Fruit fly (Drosophila melanogaster) whole organism, embryonic: ENCODE results near the gene Ask1.

Experiments
- BtbVII ChIP-seq: fragments of 200-800 bp; sonication (Bioruptor generic); optimal IDR thresholded peaks from 3 replicates; lab custom pipeline; 2017; ENCODE audit warnings: missing biosample characterization, mild to moderate bottlenecking, missing genetic modification characterization
- C15 ChIP-seq: fragments of 200-800 bp; sonication (Bioruptor generic); IDR thresholded peaks from 3 replicates; pipeline ENCODE4 v1.3.6; 2022; ENCODE audit warnings: missing biosample characterization, missing genetic modification characterization
- CG10543 ChIP-seq: fragments of 200-800 bp; sonication (Bioruptor generic); optimal IDR thresholded peaks from 3 replicates; lab custom pipeline; 2017; ENCODE audit warnings: missing biosample characterization, mild to moderate bottlenecking, missing genetic modification characterization, moderate library complexity
- CG14014 ChIP-seq: fragments of 200-800 bp; sonication (Bioruptor generic); IDR thresholded peaks from 2 replicates; pipeline ENCODE4 v1.3.6; 2022; ENCODE audit warnings: missing biosample characterization, missing genetic modification characterization
- CG14050 ChIP-seq: fragments of 200-800 bp; sonication (Bioruptor generic); IDR thresholded peaks from 3 replicates; pipeline ENCODE4 v1.3.6; 2022; ENCODE audit warnings: missing biosample characterization, missing genetic modification characterization
- CG15269 ChIP-seq: fragments of 200-800 bp; sonication (Bioruptor generic); optimal IDR thresholded peaks from 2 replicates; lab custom pipeline; 2018; ENCODE audit warnings: missing biosample characterization, mild to moderate bottlenecking, missing genetic modification characterization, moderate library complexity
- CG17829 ChIP-seq: fragments of 200-800 bp; optimal IDR thresholded peaks from 2 replicates; lab custom pipeline; 2019; ENCODE audit warnings: missing biosample characterization, mild to moderate bottlenecking, missing genetic modification characterization, moderate library complexity
- CG2202 ChIP-seq: fragments of 200-800 bp; sonication (Bioruptor generic); optimal IDR thresholded peaks from 2 replicates; lab custom pipeline; 2018; ENCODE audit warnings: missing biosample characterization, mild to moderate bottlenecking, missing genetic modification characterization
- CG31441 ChIP-seq: fragments of 200-800 bp; sonication (Bioruptor generic); IDR thresholded peaks from 2 replicates; pipeline ENCODE4 v1.3.6; 2022; ENCODE audit warnings: missing biosample characterization, missing genetic modification characterization
- CG32532 ChIP-seq: fragments of 200-800 bp; sonication (Bioruptor generic); IDR thresholded peaks from 2 replicates; pipeline ENCODE4 v1.3.6; 2022; ENCODE audit warnings: missing biosample characterization, missing genetic modification characterization
- CG33557 ChIP-seq: fragments of 200-800 bp; sonication (Bioruptor generic); optimal IDR thresholded peaks from 2 replicates; lab custom pipeline; 2019; ENCODE audit warnings: missing biosample characterization, mild to moderate bottlenecking, missing genetic modification characterization, moderate library complexity
- CG4328 ChIP-seq: fragments of 200-800 bp; sonication (Bioruptor generic); optimal IDR thresholded peaks from 3 replicates; lab custom pipeline; 2017; ENCODE audit warnings: missing biosample characterization, missing genetic modification reagents, missing genetic modification characterization
- CG4854 ChIP-seq: fragments of 200-800 bp; sonication (Bioruptor generic); optimal IDR thresholded peaks from 2 replicates; lab custom pipeline; 2016; ENCODE audit warnings: missing biosample characterization, missing genetic modification characterization, inconsistent platforms
- CG6254 ChIP-seq: fragments of 200-800 bp; sonication (Bioruptor generic); optimal IDR thresholded peaks from 3 replicates; lab custom pipeline; 2017; ENCODE audit warnings: mild to moderate bottlenecking, missing biosample characterization, missing genetic modification reagents, missing genetic modification characterization
- CG8388 ChIP-seq: fragments of 200-800 bp; sonication (Bioruptor generic); optimal IDR thresholded peaks from 2 replicates; lab custom pipeline; 2019; ENCODE audit warnings: missing biosample characterization, mild to moderate bottlenecking, missing genetic modification characterization, moderate library complexity
- CG8924 ChIP-seq: fragments of 200-800 bp; optimal IDR thresholded peaks from 3 replicates; lab custom pipeline; 2019; ENCODE audit warnings: missing biosample characterization, mild to moderate bottlenecking, missing genetic modification characterization, moderate library complexity
- CG9727 ChIP-seq: fragments of 200-800 bp; sonication (Bioruptor generic); optimal IDR thresholded peaks from 3 replicates; lab custom pipeline; 2017; ENCODE audit warnings: missing biosample characterization, mild to moderate bottlenecking, missing genetic modification characterization
- CTCF ChIP-seq: fragments of 200-800 bp; sonication (Bioruptor generic); optimal IDR thresholded peaks from 2 replicates; lab custom pipeline; 2017; ENCODE audit warnings: missing biosample characterization, mild to moderate bottlenecking, missing genetic modification characterization, moderate library complexity
- CkIIα-i1 ChIP-seq: fragments of 200-800 bp; sonication (Bioruptor generic); IDR thresholded peaks from 2 replicates; pipeline ENCODE4 v1.3.6; 2022; ENCODE audit warnings: missing biosample characterization, missing genetic modification characterization
- CoRest ChIP-seq: fragments of 200-800 bp; sonication (Bioruptor generic); optimal IDR thresholded peaks from 3 replicates; lab custom pipeline; 2018; ENCODE audit warnings: missing biosample characterization, mild to moderate bottlenecking, missing genetic modification characterization, moderate library complexity
- Dbx ChIP-seq: fragments of 200-800 bp; sonication (Bioruptor generic); IDR thresholded peaks from 3 replicates; pipeline ENCODE4 v1.3.6; 2022; ENCODE audit warnings: missing biosample characterization, missing genetic modification characterization
- Dp ChIP-seq: fragments of 200-800 bp; sonication (Bioruptor generic); optimal IDR thresholded peaks from 2 replicates; lab custom pipeline; 2018; ENCODE audit warnings: missing biosample characterization, mild to moderate bottlenecking, missing genetic modification characterization, moderate library complexity
- Elba2 ChIP-seq: fragments of 200-800 bp; sonication (Bioruptor generic); optimal IDR thresholded peaks from 3 replicates; lab custom pipeline; 2016; ENCODE audit warnings: missing biosample characterization, missing genetic modification characterization
- H15 ChIP-seq: fragments of 200-800 bp; sonication (Bioruptor generic); IDR thresholded peaks from 3 replicates; pipeline ENCODE4 v1.3.6; 2022; ENCODE audit warnings: missing biosample characterization, missing genetic modification characterization
- HHEX ChIP-seq: fragments of 200-800 bp; sonication (Bioruptor generic); optimal IDR thresholded peaks from 3 replicates; lab custom pipeline; 2017; ENCODE audit warnings: missing biosample characterization, mild to moderate bottlenecking, missing genetic modification characterization, missing genetic modification reagents
- Hmr ChIP-seq: fragments of 200-800 bp; sonication (Bioruptor generic); optimal IDR thresholded peaks from 3 replicates; lab custom pipeline; 2017; ENCODE audit warnings: mild to moderate bottlenecking, missing biosample characterization, missing genetic modification reagents, missing genetic modification characterization
- Hmx ChIP-seq: fragments of 200-800 bp; sonication (Bioruptor generic); optimal IDR thresholded peaks from 2 replicates; lab custom pipeline; 2016; ENCODE audit warnings: missing biosample characterization, missing genetic modification characterization
- Myb ChIP-seq: fragments of 200-800 bp; sonication (Bioruptor generic); optimal IDR thresholded peaks from 2 replicates; lab custom pipeline; 2016; ENCODE audit warnings: missing biosample characterization, missing genetic modification characterization
- NC2α ChIP-seq: fragments of 200-800 bp; sonication (Bioruptor generic); optimal IDR thresholded peaks from 2 replicates; lab custom pipeline; 2016; ENCODE audit warnings: missing biosample characterization, missing genetic modification characterization
- Ravus ChIP-seq: fragments of 200-800 bp; sonication (Bioruptor generic); IDR thresholded peaks from 2 replicates; pipeline ENCODE4 v1.3.6; 2022; ENCODE audit warnings: missing biosample characterization, missing genetic modification characterization
- Sin3A ChIP-seq: fragments of >200 bp; optimal IDR thresholded peaks from 2 replicates; lab custom pipeline; 2018
- Stat92E ChIP-seq, 3 experiments: fragments of >200 bp in 2 of 3; fragments of 200-800 bp in 1 of 3; sonication (Bioruptor generic) in 1 of 3; optimal IDR thresholded peaks; 2 replicates each; lab custom pipeline; 2017 to 2019; ENCODE audit warnings: missing biosample characterization in 3 of 3, missing genetic modification characterization in 3 of 3, mild to moderate bottlenecking in 1 of 3, moderate library complexity in 1 of 3
- TFAM ChIP-seq: fragments of 200-800 bp; sonication (Bioruptor generic); optimal IDR thresholded peaks from 2 replicates; lab custom pipeline; 2017; ENCODE audit warnings: missing biosample characterization, missing genetic modification characterization, inconsistent platforms
- cas ChIP-seq: fragments of 200-800 bp; sonication (Bioruptor generic); IDR thresholded peaks from 2 replicates; pipeline ENCODE4 v1.3.6; 2022; ENCODE audit warnings: missing biosample characterization, missing genetic modification characterization
- dan ChIP-seq: fragments of 200-800 bp; sonication (Bioruptor generic); IDR thresholded peaks from 2 replicates; pipeline ENCODE4 v1.3.6; 2022; ENCODE audit warnings: missing biosample characterization, missing genetic modification characterization
- en ChIP-seq: fragments of 200-800 bp; sonication (Bioruptor generic); optimal IDR thresholded peaks from 2 replicates; lab custom pipeline; 2016; ENCODE audit warnings: missing biosample characterization, missing genetic modification characterization
- esg ChIP-seq: fragments of 200-800 bp; sonication (Bioruptor generic); conservative IDR thresholded peaks from 2 replicates; pipeline ENCODE4 v1.3.6; 2022; ENCODE audit warnings: missing biosample characterization, missing genetic modification characterization
- her ChIP-seq: fragments of 200-800 bp; sonication (Bioruptor generic); optimal IDR thresholded peaks from 2 replicates; lab custom pipeline; 2016; ENCODE audit warnings: missing biosample characterization, missing genetic modification characterization
- kni ChIP-seq: fragments of 200-800 bp; sonication (Bioruptor generic); optimal IDR thresholded peaks from 3 replicates; lab custom pipeline; 2017; ENCODE audit warnings: mild to moderate bottlenecking, missing biosample characterization, missing genetic modification reagents, missing genetic modification characterization
- knrl ChIP-seq: fragments of 200-800 bp; sonication (Bioruptor generic); IDR thresholded peaks from 3 replicates; pipeline ENCODE4 v1.3.6; 2022; ENCODE audit warnings: missing biosample characterization, missing genetic modification characterization; ENCODE audit not compliant: partially characterized antibody
- pnt ChIP-seq: fragments of 200-800 bp; sonication (Bioruptor generic); optimal IDR thresholded peaks from 3 replicates; lab custom pipeline; 2016; ENCODE audit warnings: missing biosample characterization, missing genetic modification characterization
- prd ChIP-seq, 3 experiments: fragments of >200 bp in 2 of 3; fragments of 200-800 bp in 1 of 3; sonication (Bioruptor generic) in 1 of 3; optimal IDR thresholded peaks in 2 of 3; IDR thresholded peaks in 1 of 3; 2 replicates in 2 of 3; 3 replicates in 1 of 3; pipeline versions ENCODE4 v1.3.6 to Lab custom; 2017 to 2022; ENCODE audit warnings: missing biosample characterization in 1 of 3, missing genetic modification characterization in 1 of 3
- sr ChIP-seq: fragments of 200-800 bp; sonication (Bioruptor generic); IDR thresholded peaks from 3 replicates; pipeline ENCODE4 v1.3.6; 2022; ENCODE audit warnings: missing biosample characterization, missing genetic modification characterization
- stc ChIP-seq: fragments of 200-800 bp; sonication (Bioruptor generic); IDR thresholded peaks from 2 replicates; pipeline ENCODE4 v1.3.6; 2022; ENCODE audit warnings: missing biosample characterization, missing genetic modification characterization
- toy ChIP-seq: fragments of 200-800 bp; sonication (Bioruptor generic); IDR thresholded peaks from 2 replicates; pipeline ENCODE4 v1.3.6; 2022; ENCODE audit warnings: missing biosample characterization, missing genetic modification characterization
- vvl ChIP-seq: fragments of 200-800 bp; sonication (Bioruptor generic); IDR thresholded peaks from 2 replicates; pipeline ENCODE4 v1.3.6; 2022; ENCODE audit warnings: missing biosample characterization, missing genetic modification characterization
- z ChIP-seq: fragments of 200-800 bp; sonication (Bioruptor generic); IDR thresholded peaks from 3 replicates; pipeline ENCODE4 v1.3.6; 2022; ENCODE audit warnings: missing biosample characterization, missing genetic modification characterization
- zen2 ChIP-seq: fragments of 200-800 bp; sonication (Bioruptor generic); IDR thresholded peaks from 3 replicates; pipeline ENCODE4 v1.3.6; 2022; ENCODE audit warnings: missing biosample characterization, missing genetic modification characterization; ENCODE audit not compliant: partially characterized antibody
- zfh2 ChIP-seq: fragments of 200-800 bp; sonication (Bioruptor generic); optimal IDR thresholded peaks from 2 replicates; lab custom pipeline; 2016; ENCODE audit warnings: missing biosample characterization, missing genetic modification characterization

Gene Ask1

dm6 chr3R:19860996-19861719 is 18.4 kb upstream of the Ask1 start, which contains the start of the genes Ire1 and Mrm2 (continued):
- peak; percentile 78 for TF ChIP-seq CG8924 (tag; lab: Kevin White, UChicago)
- TF ChIP-seq CG32532 (GFP tag; lab: Robert Waterston, UW) = peak; percentile 84
- TF ChIP-seq Sin3A = peak; percentile 97
- no peak for TF ChIP-seq C15 (GFP tag; lab: Robert Waterston, UW)
- TF ChIP-seq CG15269 = peak; percentile 79
- peak; percentile 89 for TF ChIP-seq zfh2
- TF ChIP-seq stc (GFP tag; lab: Robert Waterston, UW) = no peak
- 0 out of 2 replicates have a peak, but pooled peaks have one; percentile 30 for TF ChIP-seq dan (GFP tag; lab: Robert Waterston, UW)
- TF ChIP-seq CG14014 = peak; percentile 83
- TF ChIP-seq Dbx = peak; percentile 83
- peak; percentile 69 for TF ChIP-seq CG31441 (GFP tag; lab: Robert Waterston, UW)
- no peak; the same call in 1 of the 2 replicates for TF ChIP-seq toy
- TF ChIP-seq CG9727 (GFP tag; lab: Kevin White, UChicago) = peak; percentile 79
- peak; percentile 59; the same call in 1 of the 3 replicates for TF ChIP-seq CG14050
- 0 out of 2 replicates have a peak, but pooled peaks have one; percentile 29 for TF ChIP-seq CkIIα-i1 (GFP tag; lab: Robert Waterston, UW)
- peak; percentile 39 for TF ChIP-seq CG6254 (GFP tag; lab: Kevin White, UChicago)
- 0 out of 3 replicates have a peak, but pooled peaks have one; percentile 3 for TF ChIP-seq sr (GFP tag; lab: Robert Waterston, UW)
- TF ChIP-seq knrl (GFP tag; lab: Robert Waterston, UW) = peak; percentile 85
- TF ChIP-seq en (GFP tag; lab: Kevin White, UChicago) = peak; percentile 67
- TF ChIP-seq vvl (GFP tag; lab: Robert Waterston, UW) = peak; percentile 89
- peak; percentile 47 for TF ChIP-seq CG2202
- peak; percentile 96 for TF ChIP-seq Elba2 (GFP tag; lab: Kevin White, UChicago)
- TF ChIP-seq her (GFP tag; lab: Kevin White, UChicago) = peak; percentile 81
- TF ChIP-seq z (GFP tag; lab: Robert Waterston, UW) = 0 out of 3 replicates have a peak, but pooled peaks have one; percentile 26
- TF ChIP-seq Hmx (GFP tag; lab: Kevin White, UChicago) = peak; percentile 3
- TF ChIP-seq H15 (GFP tag; lab: Robert Waterston, UW) = peak; percentile 21; the same call in 1 of the 3 replicates
- peak; percentile 53 for TF ChIP-seq HHEX (GFP tag; lab: Kevin White, UChicago)
- TF ChIP-seq Myb (GFP tag; lab: Kevin White, UChicago) = peak; percentile 84
- peak; percentile 64 for TF ChIP-seq NC2α
- peak; percentile 87 for TF ChIP-seq CoRest
- TF ChIP-seq BtbVII (GFP tag; lab: Kevin White, UChicago) = peak; percentile 66
- TF ChIP-seq CG17829 (tag; lab: Kevin White, UChicago) = peak; percentile 85
- peak; percentile 66 for TF ChIP-seq CG33557 (GFP tag; lab: Kevin White, UChicago)
- no peak for TF ChIP-seq TFAM (GFP tag; lab: Kevin White, UChicago)
- peak; percentile 77 for TF ChIP-seq Hmr (GFP tag; lab: Kevin White, UChicago)
- peak; percentile 66 for TF ChIP-seq CG10543 (GFP tag; lab: Kevin White, UChicago)
- peak; percentile 39 for TF ChIP-seq Dp (GFP tag; lab: Kevin White, UChicago)
- TF ChIP-seq CG4854 (GFP tag; lab: Kevin White, UChicago) = peak; percentile 70
- no peak for TF ChIP-seq CTCF (GFP tag; lab: Kevin White, UChicago)
- TF ChIP-seq Ravus (GFP tag; lab: Robert Waterston, UW) = no peak
- TF ChIP-seq prd (optimal IDR thresholded peaks at IDR 0.05; lab: Kevin White, UChicago) = no peak
- peak; percentile 88 for TF ChIP-seq prd (GFP tag; IDR thresholded peaks at IDR 0.05; lab: Robert Waterston, UW)
- peak; percentile 67 for TF ChIP-seq kni (GFP tag; lab: Kevin White, UChicago)
- peak in 1 of 3 experiments; percentile 58 for TF ChIP-seq Stat92E (GFP tag; optimal IDR thresholded peaks at IDR 0.05; lab: Kevin White, UChicago)
- peak; percentile 92 for TF ChIP-seq pnt
- TF ChIP-seq CG4328 (GFP tag; lab: Kevin White, UChicago) = peak; percentile 67
- TF ChIP-seq zen2 (GFP tag; lab: Robert Waterston, UW) = no peak
- TF ChIP-seq esg (GFP tag; lab: Robert Waterston, UW) = peak; percentile 75
- peak; percentile 24; the same call in 1 of the 2 replicates for TF ChIP-seq cas (GFP tag; lab: Robert Waterston, UW)
- peak; percentile 69 for TF ChIP-seq CG8388 (GFP tag; lab: Kevin White, UChicago)
